Worm (Caenorhabditis elegans) whole organism, L2 larva: ENCODE data around the gene spin-3.

Experiments
- C34F6.9 ChIP-seq: fragments of 150-350 bp; optimal IDR thresholded peaks from 2 replicates; lab custom pipeline; 2014; ENCODE audit warnings: missing biosample characterization, missing genetic modification characterization
- F13H6.1 ChIP-seq: sonication (generic microtip); optimal IDR thresholded peaks from 2 replicates; lab custom pipeline; 2016; ENCODE audit warnings: missing genetic modification characterization, missing compliant biosample characterization
- R02D3.7 ChIP-seq: fragments of 150-350 bp; optimal IDR thresholded peaks from 2 replicates; lab custom pipeline; 2014; ENCODE audit warnings: missing biosample characterization, missing genetic modification characterization
- Y55F3AM.14 ChIP-seq: fragments of 200-800 bp; sonication (Bioruptor generic); optimal IDR thresholded peaks from 2 replicates; lab custom pipeline; 2018; ENCODE audit warnings: mild to moderate bottlenecking, missing genetic modification characterization, missing compliant biosample characterization
- alr-1 ChIP-seq: fragments of 150-350 bp; optimal IDR thresholded peaks from 2 replicates; lab custom pipeline; 2014; ENCODE audit warnings: missing biosample characterization, missing genetic modification characterization
- aly-2 ChIP-seq: fragments of 150-350 bp; optimal IDR thresholded peaks from 2 replicates; lab custom pipeline; 2014; ENCODE audit warnings: missing biosample characterization, missing genetic modification characterization
- ama-1 ChIP-seq: fragments of 150-350 bp; optimal IDR thresholded peaks from 2 replicates; lab custom pipeline; 2018; ENCODE audit warnings: inconsistent platforms
- blmp-1 ChIP-seq: sonication (generic microtip); optimal IDR thresholded peaks from 2 replicates; lab custom pipeline; 2017; ENCODE audit warnings: missing genetic modification characterization, mild to moderate bottlenecking, missing compliant biosample characterization, antibody characterized with exemption, moderate library complexity; ENCODE audit not compliant: insufficient read depth
- ceh-82 ChIP-seq: fragments of 150-350 bp; optimal IDR thresholded peaks from 2 replicates; lab custom pipeline; 2014; ENCODE audit warnings: missing biosample characterization, missing genetic modification characterization
- crh-2 ChIP-seq: sonication (generic microtip); optimal IDR thresholded peaks from 2 replicates; lab custom pipeline; 2017; ENCODE audit warnings: missing biosample characterization, missing genetic modification characterization
- elt-1 ChIP-seq: fragments of 150-350 bp; optimal IDR thresholded peaks from 2 replicates; lab custom pipeline; 2014; ENCODE audit warnings: missing biosample characterization, missing genetic modification characterization
- fos-1 ChIP-seq: fragments of 150-350 bp; optimal IDR thresholded peaks from 2 replicates; lab custom pipeline; 2014; ENCODE audit warnings: missing biosample characterization, missing genetic modification characterization
- lin-11 ChIP-seq: fragments of 150-350 bp; sonication (generic microtip); optimal IDR thresholded peaks from 2 replicates; lab custom pipeline; 2014; ENCODE audit warnings: missing biosample characterization, missing genetic modification characterization, inconsistent platforms, mixed read lengths
- lsy-2 ChIP-seq, 2 experiments: fragments of 150-350 bp in 1 of 2; sonication (generic microtip) in 1 of 2; optimal IDR thresholded peaks; 2 replicates each; lab custom pipeline; 2014 to 2017; ENCODE audit warnings: missing biosample characterization in 2 of 2, missing genetic modification characterization in 2 of 2
- mab-5 ChIP-seq: fragments of 150-350 bp; optimal IDR thresholded peaks from 2 replicates; lab custom pipeline; 2014; ENCODE audit warnings: missing biosample characterization, missing genetic modification characterization
- mbf-1 ChIP-seq: sonication (generic microtip); optimal IDR thresholded peaks from 2 replicates; lab custom pipeline; 2017; ENCODE audit warnings: missing biosample characterization, missing genetic modification characterization
- nhr-11 ChIP-seq: fragments of 150-350 bp; optimal IDR thresholded peaks from 2 replicates; lab custom pipeline; 2014; ENCODE audit warnings: missing biosample characterization, missing genetic modification characterization
- nhr-12 ChIP-seq: fragments of 150-350 bp; optimal IDR thresholded peaks from 2 replicates; lab custom pipeline; 2014; ENCODE audit warnings: missing biosample characterization, missing genetic modification characterization
- nhr-129 ChIP-seq: fragments of 150-350 bp; optimal IDR thresholded peaks from 2 replicates; lab custom pipeline; 2014; ENCODE audit warnings: missing biosample characterization, missing genetic modification characterization
- nhr-21 ChIP-seq: fragments of 150-350 bp; optimal IDR thresholded peaks from 2 replicates; lab custom pipeline; 2014; ENCODE audit warnings: missing biosample characterization, missing genetic modification characterization
- nhr-25 ChIP-seq: fragments of 150-350 bp; sonication (generic microtip); optimal IDR thresholded peaks from 3 replicates; lab custom pipeline; 2014; ENCODE audit warnings: missing biosample characterization, missing genetic modification characterization
- nhr-77 ChIP-seq: fragments of 150-350 bp; optimal IDR thresholded peaks from 2 replicates; lab custom pipeline; 2014; ENCODE audit warnings: missing biosample characterization, missing genetic modification characterization
- sem-4 ChIP-seq: fragments of 150-350 bp; optimal IDR thresholded peaks from 2 replicates; lab custom pipeline; 2014; ENCODE audit warnings: missing biosample characterization, missing genetic modification reagents, missing genetic modification characterization
- sma-3 ChIP-seq: sonication (generic microtip); optimal IDR thresholded peaks from 2 replicates; lab custom pipeline; 2016; ENCODE audit warnings: missing genetic modification reagents, missing genetic modification characterization, missing compliant biosample characterization
- sma-9 ChIP-seq, 2 experiments: fragments of 150-350 bp in 1 of 2; sonication (generic microtip) in 1 of 2; optimal IDR thresholded peaks; 2 replicates each; lab custom pipeline; 2014 to 2016; ENCODE audit warnings: missing genetic modification characterization in 2 of 2, mild to moderate bottlenecking in 1 of 2, missing biosample characterization in 1 of 2, missing compliant biosample characterization in 1 of 2, missing genetic modification reagents in 1 of 2, moderate library complexity in 1 of 2
- unc-39 ChIP-seq: fragments of 150-350 bp; optimal IDR thresholded peaks from 2 replicates; lab custom pipeline; 2014; ENCODE audit warnings: missing biosample characterization, missing genetic modification characterization
- unc-62 ChIP-seq: fragments of 150-350 bp; optimal IDR thresholded peaks from 2 replicates; lab custom pipeline; 2014; ENCODE audit warnings: missing biosample characterization, missing genetic modification reagents, missing genetic modification characterization

The spin-3 gene

ce11 chrX:13144975-13145618 lies 15.0 kb downstream of the spin-3 start (continued):
- TF ChIP-seq fos-1, result peak; percentile 95
- TF ChIP-seq, all 48 proteins: peak for 35

- TF ChIP-seq Y55F3AM.14 (no peak), sma-3 (GFP tag; lab: Kevin White, UChicago) (no peak), aly-2 (tag; lab: Kevin White, UChicago) (no peak), sma-9 (GFP tag; optimal IDR thresholded peaks at IDR 0.05; lab: Kevin White, UChicago) (no peak), sma-9 (tag; optimal IDR thresholded peaks at IDR 0.05; lab: Kevin White, UChicago) (no peak), nhr-25 (tag; lab: Kevin White, UChicago) (peak; percentile 20), elt-1 (tag; lab: Kevin White, UChicago) (no peak), sem-4 (no peak), unc-39 (tag; lab: Kevin White, UChicago) (no peak), alr-1 (tag; lab: Kevin White, UChicago) (no peak), blmp-1 (tag; lab: Kevin White, UChicago) (peak; percentile 93), lin-11 (tag; lab: Kevin White, UChicago) (no peak)
These were observed 16.2 kb downstream of the spin-3 start for ce11 chrX:13145988-13146873.

- TF ChIP-seq nhr-21 (tag; lab: Kevin White, UChicago) (peak; percentile 3), lin-11 (tag; lab: Kevin White, UChicago) (peak; percentile 34), nhr-129 (peak; percentile 73), C34F6.9 (peak; percentile 23), F13H6.1 (peak; percentile 3), mab-5 (tag; lab: Kevin White, UChicago) (no peak), nhr-25 (tag; lab: Kevin White, UChicago) (peak; percentile 60), crh-2 (tag; lab: Kevin White, UChicago) (peak; percentile 24), sma-9 (GFP tag; optimal IDR thresholded peaks at IDR 0.05; lab: Kevin White, UChicago) (no peak), sma-9 (tag; optimal IDR thresholded peaks at IDR 0.05; lab: Kevin White, UChicago) (no peak), lsy-2 (tag; optimal IDR thresholded peaks at IDR 0.05; lab: Kevin White, UChicago) (peak in 1 of 2 experiments; percentile 1)
These were observed 17.1 kb downstream of the spin-3 start for ce11 chrX:13147105-13147504.

ce11 chrX:13154514-13154913 lies 24.5 kb downstream of the spin-3 start:
- TF ChIP-seq unc-62 (GFP tag; lab: Kevin White, UChicago) (no peak), nhr-77 (tag; lab: Kevin White, UChicago) (no peak), elt-1 (tag; lab: Kevin White, UChicago) (no peak)

ce11 chrX:13155730-13156129 lies 25.7 kb downstream of the spin-3 start:
- TF ChIP-seq C34F6.9 (no peak), ceh-82 (no peak), unc-62 (GFP tag; lab: Kevin White, UChicago) (no peak), nhr-129 (no peak), sma-3 (GFP tag; lab: Kevin White, UChicago) (no peak), elt-1 (tag; lab: Kevin White, UChicago) (no peak), mab-5 (tag; lab: Kevin White, UChicago) (no peak), R02D3.7 (tag; lab: Kevin White, UChicago) (no peak), nhr-11 (tag; lab: Kevin White, UChicago) (no peak), nhr-12 (no peak)
- TF ChIP-seq, all 48 proteins: peak for 0

- TF ChIP-seq nhr-25 (tag; lab: Kevin White, UChicago) (peak; percentile 5), nhr-129 (peak; percentile 46), ama-1 (lab: Kevin White, UChicago) (no peak), mbf-1 (tag; lab: Kevin White, UChicago) (no peak)
- TF ChIP-seq, all 48 proteins: peak for 2
These were observed 27.2 kb downstream of the spin-3 start for ce11 chrX:13157112-13157768.
